Fruit fly (Drosophila melanogaster): ENCODE measurements around the gene Pdk1.

Pdk1 gene

dm6 chr3L:131998-132693 is 2.9 kb downstream of the Pdk1 start (continued):
- TF ChIP-seq croc (GFP tag; conservative IDR thresholded peaks at IDR 0.05) (no peak), CG10654 (GFP tag; optimal IDR thresholded peaks at IDR 0.05) (no peak), CG17568 (GFP tag; optimal IDR thresholded peaks at IDR 0.05) (no peak), CG11695 (GFP tag; IDR thresholded peaks at IDR 0.05) (peak; percentile 19; the same call in 1 of the 3 replicates), Pdp1 (GFP tag; optimal IDR thresholded peaks at IDR 0.05) (peak in 1 of 2 experiments; percentile 53), CG13296 (GFP tag; optimal IDR thresholded peaks at IDR 0.05) (peak; percentile 37), so (GFP tag; IDR thresholded peaks at IDR 0.05) (peak; percentile 11; the same call in 1 of the 3 replicates), eve (GFP tag; optimal IDR thresholded peaks at IDR 0.05) (peak in 1 of 2 experiments; percentile 70), Med (GFP tag) (peak; percentile 79), Hmr (GFP tag; optimal IDR thresholded peaks at IDR 0.05) (peak; percentile 7), pan (optimal IDR thresholded peaks at IDR 0.05) (no peak), pan (GFP tag; optimal IDR thresholded peaks at IDR 0.05 in 1 of 2, IDR thresholded peaks at IDR 0.05 in 1 of 2) (peak in 1 of 2 experiments; percentile 21), Atf6 (GFP tag; IDR thresholded peaks at IDR 0.05) (peak; percentile 26; the same call in 1 of the 2 replicates), zfh1 (GFP tag; IDR thresholded peaks at IDR 0.05) (0 out of 3 replicates have a peak, but pooled peaks have one; percentile 13), CG18599 (GFP tag; optimal IDR thresholded peaks at IDR 0.05) (peak; percentile 0), CG34376 (GFP tag; optimal IDR thresholded peaks at IDR 0.05) (peak; percentile 31), Atf-2 (GFP tag; optimal IDR thresholded peaks at IDR 0.05) (no peak), CG8944 (GFP tag; optimal IDR thresholded peaks at IDR 0.05) (no peak), sqz (GFP tag; optimal IDR thresholded peaks at IDR 0.05) (peak; percentile 4), CG2678 (tag; optimal IDR thresholded peaks at IDR 0.05) (peak; percentile 14), gsb (GFP tag; IDR thresholded peaks at IDR 0.05) (no peak), Drgx (GFP tag; IDR thresholded peaks at IDR 0.05) (peak; percentile 48), chinmo (GFP tag; IDR thresholded peaks at IDR 0.05; ENCODE audit: partially characterized antibody) (peak; percentile 92; the same call in 3 of the 4 replicates), HmgZ (tag; optimal IDR thresholded peaks at IDR 0.05) (peak; percentile 6), kah (GFP tag; optimal IDR thresholded peaks at IDR 0.05) (peak; percentile 51), YL-1 (GFP tag; optimal IDR thresholded peaks at IDR 0.05) (peak; percentile 11), Xrp1 (GFP tag; IDR thresholded peaks at IDR 0.05) (0 out of 2 replicates have a peak, but pooled peaks have one; percentile 14), Nf-YC (tag; optimal IDR thresholded peaks at IDR 0.05) (peak; percentile 20), Lim3 (GFP tag; IDR thresholded peaks at IDR 0.05) (no peak), vvl (GFP tag; IDR thresholded peaks at IDR 0.05) (peak; percentile 66), CG10543 (GFP tag; optimal IDR thresholded peaks at IDR 0.05) (peak; percentile 71), mirr (GFP tag; optimal IDR thresholded peaks at IDR 0.05) (peak; percentile 84), sim (GFP tag; IDR thresholded peaks at IDR 0.05) (peak; percentile 41; the same call in 1 of the 2 replicates), otp (GFP tag; IDR thresholded peaks at IDR 0.05) (peak; percentile 22; the same call in 1 of the 3 replicates), Adf1 (GFP tag; IDR thresholded peaks at IDR 0.05) (peak; percentile 18; the same call in 1 of the 2 replicates), Abd-B (GFP tag; optimal IDR thresholded peaks at IDR 0.05) (peak; percentile 1), ci (GFP tag; IDR thresholded peaks at IDR 0.05) (peak; percentile 67; the same call in 1 of the 3 replicates), unpg (GFP tag; optimal IDR thresholded peaks at IDR 0.05) (peak; percentile 9), Meics (GFP tag; optimal IDR thresholded peaks at IDR 0.05) (peak; percentile 5), CG12071 (GFP tag; optimal IDR thresholded peaks at IDR 0.05) (peak; percentile 3), CG32532 (GFP tag; IDR thresholded peaks at IDR 0.05) (peak; percentile 64; the same call in 1 of the 2 replicates), cg (GFP tag; optimal IDR thresholded peaks at IDR 0.05) (peak; percentile 74), CG12769 (tag; optimal IDR thresholded peaks at IDR 0.05) (peak; percentile 52), CG7745 (tag; optimal IDR thresholded peaks at IDR 0.05) (peak; percentile 31), lab (GFP tag; optimal IDR thresholded peaks at IDR 0.05) (peak; percentile 61), sd (tag; optimal IDR thresholded peaks at IDR 0.05) (peak; percentile 99), CG18476 (GFP tag; optimal IDR thresholded peaks at IDR 0.05) (no peak), Fer1 (GFP tag; optimal IDR thresholded peaks at IDR 0.05) (peak; percentile 34)

Data from whole organism, embryonic.